Worm (Caenorhabditis elegans) whole organism, L1 larva: ENCODE measurements around the gene mom-1.

Source experiments
- C34B4.2 ChIP-seq: sonication (generic microtip); optimal IDR thresholded peaks from 2 replicates; lab custom pipeline; 2017; ENCODE audit warnings: mild to moderate bottlenecking, missing genetic modification characterization, missing compliant biosample characterization
- F16B12.6 ChIP-seq: fragments of 150-350 bp; optimal IDR thresholded peaks from 2 replicates; lab custom pipeline; 2014; ENCODE audit warnings: missing biosample characterization, missing genetic modification characterization
- aha-1 ChIP-seq: fragments of 150-350 bp; optimal IDR thresholded peaks from 2 replicates; lab custom pipeline; 2014; ENCODE audit warnings: missing biosample characterization, missing genetic modification characterization
- alr-1 ChIP-seq: fragments of 200-800 bp; sonication (Bioruptor generic); optimal IDR thresholded peaks from 2 replicates; lab custom pipeline; 2018; ENCODE audit warnings: borderline replicate concordance, mild to moderate bottlenecking, missing genetic modification characterization, missing compliant biosample characterization
- ama-1 ChIP-seq: fragments of 150-350 bp; optimal IDR thresholded peaks from 2 replicates; lab custom pipeline; 2014
- blmp-1 ChIP-seq: fragments of 150-350 bp; optimal IDR thresholded peaks from 2 replicates; lab custom pipeline; 2014; ENCODE audit warnings: missing biosample characterization, missing genetic modification characterization
- ceh-63 ChIP-seq: fragments of 200-800 bp; sonication (Bioruptor generic); optimal IDR thresholded peaks from 2 replicates; lab custom pipeline; 2018; ENCODE audit warnings: mild to moderate bottlenecking, missing genetic modification characterization, missing compliant biosample characterization
- ceh-82 ChIP-seq, 3 experiments: fragments of 150-350 bp in 1 of 3; sonication (generic microtip) in 2 of 3; optimal IDR thresholded peaks; 2 replicates each; lab custom pipeline; 2014 to 2017; ENCODE audit warnings: missing biosample characterization in 3 of 3, missing genetic modification characterization in 3 of 3
- ceh-90 ChIP-seq: sonication (generic microtip); optimal IDR thresholded peaks from 2 replicates; lab custom pipeline; 2016; ENCODE audit warnings: missing genetic modification characterization, missing compliant biosample characterization
- dpl-1 ChIP-seq, 3 experiments: fragments of 150-350 bp in 2 of 3; sonication (generic microtip) in 1 of 3; optimal IDR thresholded peaks; 2 replicates each; lab custom pipeline; 2014 to 2017; ENCODE audit warnings: missing biosample characterization in 3 of 3, missing genetic modification characterization in 3 of 3, missing genetic modification reagents in 3 of 3
- dsc-1 ChIP-seq: sonication (generic microtip); optimal IDR thresholded peaks from 2 replicates; lab custom pipeline; 2016; ENCODE audit warnings: mild to moderate bottlenecking, missing genetic modification characterization, missing compliant biosample characterization
- elt-3 ChIP-seq, 6 experiments: fragments of 150-350 bp in 1 of 6; sonication (generic microtip); optimal IDR thresholded peaks; 2 replicates each; lab custom pipeline; 2017 to 2018; ENCODE audit warnings: missing biosample characterization in 6 of 6, missing genetic modification characterization in 6 of 6, inconsistent platforms in 1 of 6
- ets-5 ChIP-seq: fragments of 200-800 bp; sonication (Bioruptor generic); IDR thresholded peaks from 2 replicates; pipeline ENCODE4 v1.3.6; 2022; ENCODE audit warnings: missing genetic modification characterization, missing compliant biosample characterization
- fkh-10 ChIP-seq: sonication (generic microtip); optimal IDR thresholded peaks from 2 replicates; lab custom pipeline; 2017; ENCODE audit warnings: missing biosample characterization, missing genetic modification reagents, missing genetic modification characterization
- fkh-8 ChIP-seq: sonication (generic microtip); optimal IDR thresholded peaks from 2 replicates; lab custom pipeline; 2016; ENCODE audit warnings: mild to moderate bottlenecking, missing genetic modification characterization, missing compliant biosample characterization
- hlh-17 ChIP-seq: fragments of 200-800 bp; sonication (Bioruptor generic); optimal IDR thresholded peaks from 2 replicates; lab custom pipeline; 2018; ENCODE audit warnings: missing genetic modification characterization, mild to moderate bottlenecking, missing compliant biosample characterization, moderate library complexity, borderline replicate concordance
- hpl-2 ChIP-seq: fragments of 150-350 bp; optimal IDR thresholded peaks from 2 replicates; lab custom pipeline; 2014; ENCODE audit warnings: missing biosample characterization, missing genetic modification reagents, missing genetic modification characterization
- irx-1 ChIP-seq: sonication (generic microtip); optimal IDR thresholded peaks from 2 replicates; lab custom pipeline; 2016; ENCODE audit warnings: missing genetic modification characterization, missing compliant biosample characterization
- isw-1 ChIP-seq: fragments of 200-800 bp; sonication (Bioruptor generic); IDR thresholded peaks from 2 replicates; pipeline ENCODE4 v1.3.6; 2022; ENCODE audit warnings: missing genetic modification characterization, missing compliant biosample characterization
- jun-1 ChIP-seq: fragments of 150-350 bp; optimal IDR thresholded peaks from 2 replicates; lab custom pipeline; 2014; ENCODE audit warnings: missing biosample characterization, missing genetic modification reagents, missing genetic modification characterization
- lin-13 ChIP-seq: fragments of 150-350 bp; optimal IDR thresholded peaks from 2 replicates; lab custom pipeline; 2014; ENCODE audit warnings: missing biosample characterization, missing genetic modification reagents, missing genetic modification characterization
- lin-14 ChIP-seq: fragments of 200-800 bp; sonication (Bioruptor generic); optimal IDR thresholded peaks from 2 replicates; lab custom pipeline; 2018; ENCODE audit warnings: mild to moderate bottlenecking, missing genetic modification characterization, moderate library complexity, missing compliant biosample characterization
- lin-15B ChIP-seq: fragments of 150-350 bp; sonication (generic microtip); optimal IDR thresholded peaks from 3 replicates; lab custom pipeline; 2014; ENCODE audit warnings: missing biosample characterization, missing genetic modification characterization
- lin-35 ChIP-seq, 2 experiments: fragments of 150-350 bp; optimal IDR thresholded peaks; 2 replicates each; lab custom pipeline; 2014; ENCODE audit warnings: missing biosample characterization in 2 of 2, missing genetic modification characterization in 2 of 2, missing genetic modification reagents in 2 of 2
- lin-39 ChIP-seq: fragments of 150-350 bp; optimal IDR thresholded peaks from 2 replicates; lab custom pipeline; 2014; ENCODE audit warnings: missing biosample characterization, missing genetic modification reagents, missing genetic modification characterization
- mab-9 ChIP-seq: fragments of 200-800 bp; sonication (Bioruptor generic); IDR thresholded peaks from 2 replicates; pipeline ENCODE4 v1.3.6; 2022; ENCODE audit warnings: missing genetic modification reagents, missing genetic modification characterization, missing compliant biosample characterization
- mef-2 ChIP-seq: fragments of 150-350 bp; optimal IDR thresholded peaks from 2 replicates; lab custom pipeline; 2014; ENCODE audit warnings: missing biosample characterization, missing genetic modification characterization
- nhr-12 ChIP-seq: sonication (generic microtip); optimal IDR thresholded peaks from 2 replicates; lab custom pipeline; 2017; ENCODE audit warnings: missing biosample characterization, missing genetic modification characterization
- nhr-19 ChIP-seq: fragments of 200-800 bp; sonication (Bioruptor generic); conservative IDR thresholded peaks from 2 replicates; pipeline ENCODE4 v1.3.6; 2022; ENCODE audit warnings: missing genetic modification characterization, missing compliant biosample characterization
- nhr-47 ChIP-seq: sonication (generic microtip); optimal IDR thresholded peaks from 2 replicates; lab custom pipeline; 2016; ENCODE audit warnings: mild to moderate bottlenecking, missing genetic modification characterization, moderate library complexity, missing compliant biosample characterization
- nhr-71 ChIP-seq: sonication (generic microtip); optimal IDR thresholded peaks from 2 replicates; lab custom pipeline; 2016; ENCODE audit warnings: mild to moderate bottlenecking, missing genetic modification characterization, moderate library complexity, missing compliant biosample characterization
- nhr-76 ChIP-seq: sonication (generic microtip); optimal IDR thresholded peaks from 2 replicates; lab custom pipeline; 2017; ENCODE audit warnings: missing biosample characterization, missing genetic modification characterization
- pax-3 ChIP-seq: fragments of 200-800 bp; sonication (Bioruptor generic); optimal IDR thresholded peaks from 2 replicates; lab custom pipeline; 2018; ENCODE audit warnings: mild to moderate bottlenecking, missing genetic modification characterization, moderate library complexity, missing compliant biosample characterization
- pqm-1 ChIP-seq: sonication (generic microtip); optimal IDR thresholded peaks from 3 replicates; lab custom pipeline; 2017; ENCODE audit warnings: missing biosample characterization, missing genetic modification characterization
- rnt-1 ChIP-seq: sonication (generic microtip); optimal IDR thresholded peaks from 2 replicates; lab custom pipeline; 2016; ENCODE audit warnings: mild to moderate bottlenecking, missing genetic modification characterization, moderate library complexity, missing compliant biosample characterization
- skn-1 ChIP-seq: fragments of 150-350 bp; optimal IDR thresholded peaks from 2 replicates; lab custom pipeline; 2014; ENCODE audit warnings: missing biosample characterization, missing genetic modification characterization
- snpc-4 ChIP-seq: fragments of 150-350 bp; optimal IDR thresholded peaks from 2 replicates; lab custom pipeline; 2014; ENCODE audit warnings: missing biosample characterization, missing genetic modification characterization
- snu-23 ChIP-seq: sonication (generic microtip); optimal IDR thresholded peaks from 2 replicates; lab custom pipeline; 2016; ENCODE audit warnings: missing genetic modification characterization, missing compliant biosample characterization
- sox-4 ChIP-seq: sonication (generic microtip); optimal IDR thresholded peaks from 2 replicates; lab custom pipeline; 2016; ENCODE audit warnings: missing genetic modification characterization, missing compliant biosample characterization
- sptf-1 ChIP-seq: fragments of 150-350 bp; optimal IDR thresholded peaks from 2 replicates; lab custom pipeline; 2014; ENCODE audit warnings: missing biosample characterization, missing genetic modification characterization
- tbx-2 ChIP-seq: sonication (generic microtip); optimal IDR thresholded peaks from 2 replicates; lab custom pipeline; 2016; ENCODE audit warnings: missing genetic modification characterization, missing compliant biosample characterization
- tlp-1 ChIP-seq: fragments of 150-350 bp; optimal IDR thresholded peaks from 2 replicates; lab custom pipeline; 2014; ENCODE audit warnings: missing biosample characterization, missing genetic modification characterization
- unc-130 ChIP-seq: fragments of 150-350 bp; optimal IDR thresholded peaks from 2 replicates; lab custom pipeline; 2017; ENCODE audit warnings: missing biosample characterization, missing genetic modification characterization, inconsistent platforms
- unc-30 ChIP-seq: sonication (generic microtip); optimal IDR thresholded peaks from 2 replicates; lab custom pipeline; 2017; ENCODE audit warnings: missing biosample characterization, missing genetic modification characterization
- unc-86 ChIP-seq: sonication (generic microtip); optimal IDR thresholded peaks from 2 replicates; lab custom pipeline; 2016; ENCODE audit warnings: missing genetic modification characterization, missing compliant biosample characterization
- vab-15 ChIP-seq: sonication (generic microtip); optimal IDR thresholded peaks from 2 replicates; lab custom pipeline; 2017; ENCODE audit warnings: missing genotype, mild to moderate bottlenecking, missing genetic modification characterization, missing compliant biosample characterization
- zip-4 ChIP-seq: fragments of 200-800 bp; sonication (Bioruptor generic); optimal IDR thresholded peaks from 2 replicates; lab custom pipeline; 2018; ENCODE audit warnings: mild to moderate bottlenecking, missing genetic modification characterization, moderate library complexity, missing compliant biosample characterization
- ztf-4 ChIP-seq: fragments of 150-350 bp; optimal IDR thresholded peaks from 2 replicates; lab custom pipeline; 2014; ENCODE audit warnings: missing biosample characterization, missing genetic modification characterization

Gene mom-1

DNA sequence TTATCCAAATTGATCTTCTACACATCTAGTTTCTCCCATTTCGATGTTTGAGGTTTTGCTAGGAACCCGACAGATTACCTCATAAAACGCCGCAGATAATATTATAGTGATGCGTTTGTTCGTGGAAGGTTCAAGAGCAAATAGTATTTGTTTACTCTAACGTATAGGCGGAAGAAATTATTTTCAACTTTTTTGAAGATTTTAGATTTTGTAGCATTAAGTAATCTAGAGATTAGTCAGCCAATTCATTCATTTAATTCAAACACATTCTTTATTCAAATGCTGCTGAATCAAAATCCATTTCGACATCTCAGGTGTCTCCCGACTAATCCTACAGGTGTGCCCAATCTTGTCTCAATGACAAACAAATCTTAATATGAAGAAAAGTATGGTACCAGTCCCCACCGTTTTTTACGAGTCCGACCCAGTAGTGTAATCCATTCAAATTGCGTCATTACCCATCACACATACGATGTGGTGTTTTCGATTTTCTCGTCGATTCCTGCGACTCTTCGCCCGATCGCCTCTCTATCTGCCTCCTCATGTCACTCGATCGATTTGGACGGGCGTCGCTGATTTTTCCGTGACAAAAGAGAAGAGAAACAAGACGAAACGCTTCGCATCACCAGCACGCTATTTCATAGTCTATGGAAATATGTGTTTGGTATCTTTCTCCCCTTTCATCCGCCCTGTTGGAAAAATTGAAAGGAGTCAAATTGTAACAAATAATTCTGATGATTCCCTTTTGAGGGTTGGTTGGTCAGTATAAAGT, 38.8 kb upstream of the mom-1 start (continued):
- TF ChIP-seq mef-2 (no peak), lin-15B (no peak), hlh-17 (GFP tag; lab: Kevin White, UChicago) (peak; percentile 35), snpc-4 (tag; lab: Kevin White, UChicago) (no peak), dpl-1 (GFP tag; optimal IDR thresholded peaks at IDR 0.05; lab: Kevin White, UChicago) (no peak), isw-1 (no peak), ztf-4 (tag; lab: Kevin White, UChicago) (peak; percentile 63), alr-1 (tag; lab: Kevin White, UChicago) (no peak), snu-23 (GFP tag; lab: Kevin White, UChicago) (peak; percentile 84), elt-3 (tag; optimal IDR thresholded peaks at IDR 0.05; lab: Kevin White, UChicago) (peak in 1 of 6 experiments; percentile 54), ceh-90 (tag; lab: Kevin White, UChicago) (no peak), ama-1 (lab: Kevin White, UChicago) (peak; percentile 86), fkh-10 (no peak), lin-39 (tag; lab: Kevin White, UChicago) (no peak), lin-35 (GFP tag; optimal IDR thresholded peaks at IDR 0.05; lab: Kevin White, UChicago) (peak; percentile 13 to 67), F16B12.6 (tag; lab: Kevin White, UChicago) (no peak), sox-4 (tag; lab: Kevin White, UChicago) (no peak), unc-130 (tag; lab: Kevin White, UChicago) (peak; percentile 85), nhr-19 (GFP tag; lab: Robert Waterston, UW) (peak; percentile 53), irx-1 (tag; lab: Kevin White, UChicago) (no peak), pqm-1 (tag; lab: Kevin White, UChicago) (no peak), fkh-8 (tag; lab: Kevin White, UChicago) (peak; percentile 11), vab-15 (tag; lab: Kevin White, UChicago) (no peak), unc-86 (no peak), unc-30 (no peak), jun-1 (tag; lab: Kevin White, UChicago) (peak; percentile 73), mab-9 (GFP tag; lab: Robert Waterston, UW) (no peak), dsc-1 (tag; lab: Kevin White, UChicago) (peak; percentile 42), aha-1 (tag; lab: Kevin White, UChicago) (no peak), tlp-1 (tag; lab: Kevin White, UChicago) (no peak), lin-13 (GFP tag; lab: Kevin White, UChicago) (peak; percentile 43), tbx-2 (tag; lab: Kevin White, UChicago) (peak; percentile 45), sptf-1 (tag; lab: Kevin White, UChicago) (no peak), nhr-71 (tag; lab: Kevin White, UChicago) (peak; percentile 69)

DNA sequence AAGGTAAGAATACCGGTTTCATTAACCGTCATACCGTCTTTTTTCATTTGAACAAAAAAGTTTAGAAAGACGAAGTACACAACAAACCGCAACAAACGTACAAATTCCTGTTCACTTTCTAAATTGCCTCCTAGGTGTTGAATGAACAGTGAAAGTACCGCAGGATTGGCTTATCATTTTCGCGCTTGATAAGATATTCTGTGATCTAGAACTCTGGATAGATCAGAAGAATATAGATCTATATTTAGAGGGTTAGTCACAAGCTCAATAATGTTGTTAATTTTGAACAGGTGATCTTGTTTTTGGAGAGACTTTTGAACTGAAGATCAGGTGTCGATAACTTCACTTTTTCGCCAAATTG, 38.3 kb upstream of the mom-1 start:
- peak in 2 of 6 experiments; percentile 29 to 62 for TF ChIP-seq elt-3 (tag; optimal IDR thresholded peaks at IDR 0.05; lab: Kevin White, UChicago)
- no peak for TF ChIP-seq zip-4 (GFP tag; lab: Kevin White, UChicago)
- TF ChIP-seq ceh-82 (tag; optimal IDR thresholded peaks at IDR 0.05; lab: Kevin White, UChicago), result no peak
- peak; percentile 94 for TF ChIP-seq blmp-1
- peak; percentile 31 for TF ChIP-seq C34B4.2

DNA sequence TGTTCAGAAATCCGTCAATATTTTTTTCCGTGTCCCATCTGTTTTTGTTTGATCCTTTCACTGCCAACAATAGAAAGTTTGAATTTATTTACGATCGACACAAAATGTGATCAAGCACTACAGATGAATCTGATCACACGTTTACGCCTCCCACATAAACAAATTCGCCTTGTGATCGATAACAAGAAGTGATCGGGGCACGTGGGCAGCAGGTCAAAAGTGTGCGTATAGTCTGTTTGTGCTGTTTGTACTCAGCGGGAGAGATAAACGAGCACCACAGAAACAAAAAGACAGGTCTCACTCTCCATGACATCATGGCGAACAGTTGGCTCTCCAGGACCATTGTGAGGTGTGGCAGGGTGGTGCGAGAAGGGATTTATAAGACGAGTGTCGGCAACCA, 37.4 kb upstream of the mom-1 start:
- no peak for TF ChIP-seq nhr-12 (tag; lab: Kevin White, UChicago)
- peak; percentile 74 for TF ChIP-seq dsc-1 (tag; lab: Kevin White, UChicago)
- peak; percentile 98 for TF ChIP-seq blmp-1
- TF ChIP-seq lin-13 (GFP tag; lab: Kevin White, UChicago), result peak; percentile 58
- no peak for TF ChIP-seq hpl-2
- peak; percentile 48; the same call in 1 of the 2 replicates for TF ChIP-seq mab-9 (GFP tag; lab: Robert Waterston, UW)
- no peak for TF ChIP-seq ceh-63
- TF ChIP-seq lin-35 (GFP tag; optimal IDR thresholded peaks at IDR 0.05; lab: Kevin White, UChicago), result peak; percentile 53 to 86
- TF ChIP-seq lin-14 (GFP tag; lab: Kevin White, UChicago), result peak; percentile 96
- TF ChIP-seq tlp-1 (tag; lab: Kevin White, UChicago), result no peak
- peak; percentile 78 for TF ChIP-seq nhr-47
- no peak for TF ChIP-seq skn-1 (tag; lab: Kevin White, UChicago)
- TF ChIP-seq rnt-1 (tag; lab: Kevin White, UChicago), result peak; percentile 94
- no peak for TF ChIP-seq nhr-76 (tag; lab: Kevin White, UChicago)
- no peak for TF ChIP-seq C34B4.2
- TF ChIP-seq zip-4 (GFP tag; lab: Kevin White, UChicago), result peak; percentile 3
- peak; percentile 9 for TF ChIP-seq pax-3 (tag; lab: Kevin White, UChicago)
- TF ChIP-seq ets-5 (GFP tag; lab: Robert Waterston, UW), result no peak
- no peak for TF ChIP-seq sptf-1 (tag; lab: Kevin White, UChicago)
- no peak for TF ChIP-seq sox-4 (tag; lab: Kevin White, UChicago)
- no peak for TF ChIP-seq lin-15B
